Worm (Caenorhabditis elegans) whole organism, L4 larva: ENCODE data around the gene Y38H6C.15.

ENCODE experiments used
- D1046.2 ChIP-seq: fragments of 200-800 bp; sonication (Bioruptor generic); IDR thresholded peaks from 2 replicates; pipeline ENCODE4 v1.3.6; 2022; ENCODE audit warnings: missing genetic modification characterization, missing compliant biosample characterization
- F10B5.3 ChIP-seq: sonication (generic microtip); optimal IDR thresholded peaks from 2 replicates; lab custom pipeline; 2016; ENCODE audit warnings: mild to moderate bottlenecking, missing genetic modification characterization, missing compliant biosample characterization
- F37D6.2 ChIP-seq: sonication (generic microtip); optimal IDR thresholded peaks from 2 replicates; lab custom pipeline; 2016; ENCODE audit warnings: mild to moderate bottlenecking, missing genetic modification characterization, missing compliant biosample characterization
- T26A8.4 ChIP-seq: fragments of 200-800 bp; sonication (Bioruptor generic); IDR thresholded peaks from 2 replicates; pipeline ENCODE4 v1.3.6; 2022; ENCODE audit warnings: missing genetic modification characterization, missing compliant biosample characterization
- Y5F2A.4 ChIP-seq: fragments of 200-800 bp; sonication (Bioruptor generic); optimal IDR thresholded peaks from 2 replicates; lab custom pipeline; 2018; ENCODE audit warnings: mild to moderate bottlenecking, missing genetic modification characterization, missing compliant biosample characterization
- ceh-20 ChIP-seq: fragments of 200-800 bp; sonication (Bioruptor generic); IDR thresholded peaks from 2 replicates; pipeline ENCODE4 v1.3.6; 2022; ENCODE audit warnings: missing genetic modification reagents, missing genetic modification characterization, missing compliant biosample characterization
- ces-1 ChIP-seq: fragments of 150-350 bp; sonication (generic microtip); optimal IDR thresholded peaks from 4 replicates; lab custom pipeline; 2014; ENCODE audit warnings: missing biosample characterization, missing genetic modification reagents, missing genetic modification characterization
- ctbp-1 ChIP-seq: fragments of 200-800 bp; sonication (Bioruptor generic); IDR thresholded peaks from 2 replicates; pipeline ENCODE4 v1.3.6; 2022; ENCODE audit warnings: missing genetic modification reagents, missing genetic modification characterization, missing compliant biosample characterization
- daf-16 ChIP-seq, 3 experiments: sonication (generic microtip); optimal IDR thresholded peaks; 2 replicates each; lab custom pipeline; 2016 to 2017; ENCODE audit warnings: missing genetic modification characterization in 3 of 3, missing genetic modification reagents in 3 of 3, mild to moderate bottlenecking in 2 of 3, missing compliant biosample characterization in 2 of 3, missing biosample characterization in 1 of 3, moderate library complexity in 1 of 3
- daf-19 ChIP-seq: fragments of 200-800 bp; sonication (Bioruptor generic); conservative IDR thresholded peaks from 2 replicates; pipeline ENCODE4 v1.3.6; 2022; ENCODE audit warnings: missing genetic modification characterization, missing compliant biosample characterization
- dmd-6 ChIP-seq: fragments of 200-800 bp; sonication (Bioruptor generic); IDR thresholded peaks from 2 replicates; pipeline ENCODE4 v1.3.6; 2022; ENCODE audit warnings: missing genetic modification reagents, missing genetic modification characterization, missing compliant biosample characterization
- dmd-9 ChIP-seq: fragments of 200-800 bp; sonication (Bioruptor generic); IDR thresholded peaks from 2 replicates; pipeline ENCODE4 v1.3.6; 2022; ENCODE audit warnings: missing genetic modification reagents, missing genetic modification characterization, missing compliant biosample characterization
- dve-1 ChIP-seq: sonication (generic microtip); optimal IDR thresholded peaks from 2 replicates; lab custom pipeline; 2017; ENCODE audit warnings: antibody characterized with exemption, mild to moderate bottlenecking, missing genetic modification characterization, missing compliant biosample characterization; ENCODE audit not compliant: insufficient read depth
- egl-27 ChIP-seq: sonication (generic microtip); optimal IDR thresholded peaks from 3 replicates; lab custom pipeline; 2017; ENCODE audit warnings: missing biosample characterization, missing genetic modification reagents, missing genetic modification characterization
- fkh-10 ChIP-seq: fragments of 150-350 bp; optimal IDR thresholded peaks from 2 replicates; lab custom pipeline; 2014; ENCODE audit warnings: missing biosample characterization, missing genetic modification reagents, missing genetic modification characterization
- fos-1 ChIP-seq: fragments of 150-350 bp; optimal IDR thresholded peaks from 2 replicates; lab custom pipeline; 2014; ENCODE audit warnings: missing biosample characterization, missing genetic modification characterization
- gei-8 ChIP-seq: fragments of 200-800 bp; sonication (Bioruptor generic); optimal IDR thresholded peaks from 2 replicates; lab custom pipeline; 2018; ENCODE audit warnings: mild to moderate bottlenecking, missing genetic modification characterization, missing compliant biosample characterization
- hif-1 ChIP-seq, 2 experiments: sonication (generic microtip); optimal IDR thresholded peaks; 2 replicates each; lab custom pipeline; 2016 to 2017; ENCODE audit warnings: missing compliant biosample characterization in 2 of 2, missing genetic modification characterization in 2 of 2, missing genetic modification reagents in 2 of 2, missing genotype in 2 of 2, mild to moderate bottlenecking in 1 of 2
- hmg-1.1 ChIP-seq: fragments of 200-800 bp; sonication (Bioruptor generic); IDR thresholded peaks from 2 replicates; pipeline ENCODE4 v1.3.6; 2022; ENCODE audit warnings: missing genetic modification reagents, missing genetic modification characterization, missing compliant biosample characterization
- jun-1 ChIP-seq: fragments of 150-350 bp; optimal IDR thresholded peaks from 2 replicates; lab custom pipeline; 2014; ENCODE audit warnings: missing biosample characterization, missing genetic modification reagents, missing genetic modification characterization
- lin-13 ChIP-seq: fragments of 150-350 bp; optimal IDR thresholded peaks from 2 replicates; lab custom pipeline; 2014; ENCODE audit warnings: missing biosample characterization, missing genetic modification reagents, missing genetic modification characterization
- lin-15B ChIP-seq: fragments of 150-350 bp; sonication (generic microtip); optimal IDR thresholded peaks from 3 replicates; lab custom pipeline; 2014; ENCODE audit warnings: missing biosample characterization, missing genetic modification characterization
- lin-29 ChIP-seq: fragments of 200-800 bp; sonication (Bioruptor generic); IDR thresholded peaks from 2 replicates; pipeline ENCODE4 v1.3.6; 2022; ENCODE audit warnings: missing genetic modification reagents, missing genetic modification characterization, missing compliant biosample characterization
- madf-9 ChIP-seq: fragments of 200-800 bp; sonication (Bioruptor generic); conservative IDR thresholded peaks from 2 replicates; pipeline ENCODE4 v1.3.6; 2022; ENCODE audit warnings: missing genetic modification reagents, missing genetic modification characterization, missing compliant biosample characterization
- mdt-29 ChIP-seq: fragments of 200-800 bp; sonication (Bioruptor generic); IDR thresholded peaks from 2 replicates; pipeline ENCODE4 v1.3.6; 2022; ENCODE audit warnings: missing genetic modification reagents, missing genetic modification characterization, missing compliant biosample characterization
- mes-2 ChIP-seq: sonication (generic microtip); optimal IDR thresholded peaks from 2 replicates; lab custom pipeline; 2016; ENCODE audit warnings: missing genotype, mild to moderate bottlenecking, missing genetic modification characterization, missing compliant biosample characterization; ENCODE audit not compliant: poor library complexity, severe bottlenecking
- mxl-3 ChIP-seq: fragments of 200-800 bp; sonication (Bioruptor generic); optimal IDR thresholded peaks from 2 replicates; lab custom pipeline; 2018; ENCODE audit warnings: mild to moderate bottlenecking, missing genetic modification characterization, missing compliant biosample characterization
- nhr-102 ChIP-seq: sonication (generic microtip); optimal IDR thresholded peaks from 2 replicates; lab custom pipeline; 2016; ENCODE audit warnings: mild to moderate bottlenecking, missing genetic modification characterization, moderate library complexity, missing compliant biosample characterization
- nhr-11 ChIP-seq: fragments of 150-350 bp; optimal IDR thresholded peaks from 2 replicates; lab custom pipeline; 2014; ENCODE audit warnings: missing biosample characterization, missing genetic modification characterization
- nhr-111 ChIP-seq: fragments of 200-800 bp; sonication (Bioruptor generic); optimal IDR thresholded peaks from 2 replicates; lab custom pipeline; 2018; ENCODE audit warnings: mild to moderate bottlenecking, missing genetic modification characterization, missing compliant biosample characterization
- nhr-237 ChIP-seq: sonication (generic microtip); optimal IDR thresholded peaks from 2 replicates; lab custom pipeline; 2017; ENCODE audit warnings: missing biosample characterization, missing genetic modification characterization
- nhr-28 ChIP-seq: fragments of 150-350 bp; optimal IDR thresholded peaks from 2 replicates; lab custom pipeline; 2014; ENCODE audit warnings: missing biosample characterization, missing genetic modification characterization
- nhr-6 ChIP-seq: fragments of 150-350 bp; optimal IDR thresholded peaks from 2 replicates; lab custom pipeline; 2014; ENCODE audit warnings: missing biosample characterization, missing genetic modification characterization
- nhr-76 ChIP-seq: fragments of 150-350 bp; optimal IDR thresholded peaks from 2 replicates; lab custom pipeline; 2014; ENCODE audit warnings: missing biosample characterization, missing genetic modification characterization
- nhr-77 ChIP-seq: fragments of 150-350 bp; optimal IDR thresholded peaks from 2 replicates; lab custom pipeline; 2014; ENCODE audit warnings: missing biosample characterization, missing genetic modification characterization
- pha-4 ChIP-seq, 2 experiments: fragments of 150-350 bp in 1 of 2; fragments of 200-800 bp in 1 of 2; sonication (Bioruptor generic) in 1 of 2; IDR thresholded peaks in 1 of 2; optimal IDR thresholded peaks in 1 of 2; 2 replicates each; pipeline versions ENCODE4 v1.3.6 to Lab custom; 2014 to 2022; ENCODE audit warnings: missing genetic modification characterization in 2 of 2, missing genetic modification reagents in 2 of 2, missing biosample characterization in 1 of 2, missing compliant biosample characterization in 1 of 2
- pqm-1 ChIP-seq: sonication (generic microtip); optimal IDR thresholded peaks from 2 replicates; lab custom pipeline; 2017; ENCODE audit warnings: missing biosample characterization, missing genetic modification characterization
- rbr-2 ChIP-seq: sonication (generic microtip); optimal IDR thresholded peaks from 2 replicates; lab custom pipeline; 2016; ENCODE audit warnings: missing genotype, missing genetic modification characterization, missing compliant biosample characterization
- saeg-2 ChIP-seq: fragments of 200-800 bp; sonication (Bioruptor generic); IDR thresholded peaks from 2 replicates; pipeline ENCODE4 v1.3.6; 2022; ENCODE audit warnings: missing genetic modification reagents, missing genetic modification characterization, missing compliant biosample characterization
- spr-1 ChIP-seq: sonication (generic microtip); optimal IDR thresholded peaks from 2 replicates; lab custom pipeline; 2016; ENCODE audit warnings: mild to moderate bottlenecking, missing genetic modification characterization, missing compliant biosample characterization
- spr-3 ChIP-seq: fragments of 200-800 bp; sonication (Bioruptor generic); optimal IDR thresholded peaks from 2 replicates; lab custom pipeline; 2018; ENCODE audit warnings: mild to moderate bottlenecking, missing genetic modification characterization, missing compliant biosample characterization
- tra-1 ChIP-seq: fragments of 200-800 bp; sonication (Bioruptor generic); IDR thresholded peaks from 2 replicates; pipeline ENCODE4 v1.3.6; 2022; ENCODE audit warnings: missing genetic modification reagents, missing genetic modification characterization, missing compliant biosample characterization
- unc-130 ChIP-seq: sonication (generic microtip); optimal IDR thresholded peaks from 2 replicates; lab custom pipeline; 2016; ENCODE audit warnings: missing genetic modification reagents, missing genetic modification characterization, missing compliant biosample characterization
- unc-62 ChIP-seq, 3 experiments: fragments of 150-350 bp in 1 of 3; sonication (generic microtip); optimal IDR thresholded peaks in 2 of 3; peaks in 1 of 3; 1 replicate in 1 of 3; 2 replicates in 2 of 3; lab custom pipeline; 2014 to 2017; ENCODE audit warnings: missing biosample characterization in 3 of 3, missing genetic modification characterization in 3 of 3, missing genetic modification reagents in 3 of 3, missing genotype in 1 of 3
- ztf-7 ChIP-seq: fragments of 150-350 bp; optimal IDR thresholded peaks from 2 replicates; lab custom pipeline; 2014; ENCODE audit warnings: missing biosample characterization, missing genetic modification characterization

Y38H6C.15 gene

ce11 chrV:20536208-20536607 lies at the start of gene Y38H6C.15:
Gene Y38H6C.15, minus strand, starts transcription at chrV:20536308.
- TF ChIP-seq gei-8 (GFP tag; lab: Kevin White, UChicago) = no peak
- TF ChIP-seq hmg-1.1 (GFP tag; lab: Robert Waterston, UW) = no peak
- TF ChIP-seq fos-1 = no peak
- TF ChIP-seq unc-62 (GFP tag; optimal IDR thresholded peaks at IDR 0.05 in 1 of 2; lab: Kevin White, UChicago) = no peak
- TF ChIP-seq unc-62 (tag; optimal IDR thresholded peaks at IDR 0.05; lab: Kevin White, UChicago) = no peak
- TF ChIP-seq Y5F2A.4 (GFP tag; lab: Kevin White, UChicago) = no peak
- no peak for TF ChIP-seq ctbp-1 (GFP tag; lab: Robert Waterston, UW)
- no peak for TF ChIP-seq D1046.2 (GFP tag; lab: Robert Waterston, UW)
- TF ChIP-seq nhr-6 (tag; lab: Kevin White, UChicago) = no peak
- TF ChIP-seq daf-16 (GFP tag; optimal IDR thresholded peaks at IDR 0.05; lab: Kevin White, UChicago) = no peak
- no peak for TF ChIP-seq daf-16 (tag; optimal IDR thresholded peaks at IDR 0.05; lab: Kevin White, UChicago)
- TF ChIP-seq nhr-111 = no peak

- TF ChIP-seq F10B5.3 (tag; lab: Kevin White, UChicago) (peak; percentile 68), ces-1 (GFP tag; lab: Kevin White, UChicago) (no peak), fkh-10 (GFP tag; lab: Kevin White, UChicago) (peak; percentile 17), egl-27 (tag; lab: Kevin White, UChicago) (no peak), ctbp-1 (GFP tag; lab: Robert Waterston, UW) (0 out of 2 replicates have a peak, but pooled peaks have one; percentile 31), madf-9 (GFP tag; lab: Robert Waterston, UW) (peak; percentile 39; the same call in 1 of the 2 replicates), jun-1 (no peak), D1046.2 (GFP tag; lab: Robert Waterston, UW) (no peak), spr-1 (tag; lab: Kevin White, UChicago) (peak; percentile 70), mxl-3 (GFP tag; lab: Kevin White, UChicago) (peak; percentile 47), mes-2 (tag; lab: Kevin White, UChicago) (peak; percentile 88), dmd-9 (GFP tag; lab: Robert Waterston, UW) (peak; percentile 70; the same call in 1 of the 2 replicates), spr-3 (GFP tag; lab: Kevin White, UChicago) (peak; percentile 74), ztf-7 (no peak), Y5F2A.4 (GFP tag; lab: Kevin White, UChicago) (no peak), lin-15B (no peak), daf-19 (GFP tag; lab: Robert Waterston, UW) (no peak), unc-62 (GFP tag; optimal IDR thresholded peaks at IDR 0.05 in 1 of 2; lab: Kevin White, UChicago) (no peak), unc-62 (tag; optimal IDR thresholded peaks at IDR 0.05; lab: Kevin White, UChicago) (no peak), rbr-2 (tag; lab: Kevin White, UChicago) (peak; percentile 84), nhr-11 (tag; lab: Kevin White, UChicago) (peak; percentile 30), F37D6.2 (tag; lab: Kevin White, UChicago) (peak; percentile 63), T26A8.4 (peak; percentile 70; the same call in 1 of the 2 replicates), ceh-20 (GFP tag; lab: Robert Waterston, UW) (peak; percentile 94), hmg-1.1 (GFP tag; lab: Robert Waterston, UW) (peak; percentile 84), nhr-237 (tag; lab: Kevin White, UChicago) (no peak), nhr-102 (tag; lab: Kevin White, UChicago) (peak; percentile 79), pqm-1 (tag; lab: Kevin White, UChicago) (peak; percentile 25), nhr-77 (tag; lab: Kevin White, UChicago) (peak; percentile 72), tra-1 (GFP tag; lab: Robert Waterston, UW) (no peak; the same call in 1 of the 2 replicates), unc-130 (GFP tag; lab: Kevin White, UChicago) (peak; percentile 66), nhr-76 (tag; lab: Kevin White, UChicago) (no peak), nhr-28 (tag; lab: Kevin White, UChicago) (peak; percentile 67), nhr-6 (tag; lab: Kevin White, UChicago) (peak; percentile 21), dmd-6 (GFP tag; lab: Robert Waterston, UW) (peak; percentile 83), mdt-29 (GFP tag; lab: Robert Waterston, UW) (peak; percentile 75; the same call in 1 of the 2 replicates), dve-1 (tag; lab: Kevin White, UChicago) (peak; percentile 97), hif-1 (tag; optimal IDR thresholded peaks at IDR 0.05; lab: Kevin White, UChicago) (peak in 1 of 2 experiments; percentile 66), lin-29 (GFP tag; lab: Robert Waterston, UW) (no peak), pha-4 (GFP tag; IDR thresholded peaks at IDR 0.05; lab: Robert Waterston, UW) (peak; percentile 77), pha-4 (tag; optimal IDR thresholded peaks at IDR 0.05; lab: Kevin White, UChicago) (no peak), saeg-2 (GFP tag; lab: Robert Waterston, UW) (peak; percentile 67), lin-13 (GFP tag; lab: Kevin White, UChicago) (peak; percentile 68)
These were observed 44.5 kb upstream of the Y38H6C.15 start, which contains the start of gene F26F2.7 for ce11 chrV:20580511-20581040. Gene F26F2.7, plus strand, starts transcription at chrV:20580990.
